Worm (Caenorhabditis elegans) whole organism, L1 larva: ENCODE data around the gene T25B9.5.
A peak's percentile ranks its signal among the peaks of the same experiment; 100 is the strongest.

ENCODE experiments used
- C04F5.9 ChIP-seq: sonication (generic microtip); optimal IDR thresholded peaks from 2 replicates; lab custom pipeline; 2016; ENCODE audit warnings: missing genetic modification characterization, missing compliant biosample characterization
- C34B4.2 ChIP-seq: sonication (generic microtip); optimal IDR thresholded peaks from 2 replicates; lab custom pipeline; 2017; ENCODE audit warnings: mild to moderate bottlenecking, missing genetic modification characterization, missing compliant biosample characterization
- Y116A8C.19 ChIP-seq: sonication (generic microtip); optimal IDR thresholded peaks from 2 replicates; lab custom pipeline; 2016; ENCODE audit warnings: missing compliant biosample characterization, missing genetic modification characterization, borderline replicate concordance
- aha-1 ChIP-seq: fragments of 150-350 bp; optimal IDR thresholded peaks from 2 replicates; lab custom pipeline; 2014; ENCODE audit warnings: missing biosample characterization, missing genetic modification characterization
- alr-1 ChIP-seq: fragments of 200-800 bp; sonication (Bioruptor generic); optimal IDR thresholded peaks from 2 replicates; lab custom pipeline; 2018; ENCODE audit warnings: borderline replicate concordance, mild to moderate bottlenecking, missing genetic modification characterization, missing compliant biosample characterization
- aly-2 ChIP-seq: fragments of 150-350 bp; optimal IDR thresholded peaks from 2 replicates; lab custom pipeline; 2014; ENCODE audit warnings: missing biosample characterization, missing genetic modification characterization
- ama-1 ChIP-seq: fragments of 150-350 bp; optimal IDR thresholded peaks from 2 replicates; lab custom pipeline; 2014
- ceh-8 ChIP-seq: fragments of 200-800 bp; sonication (Bioruptor generic); optimal IDR thresholded peaks from 2 replicates; lab custom pipeline; 2018; ENCODE audit warnings: mild to moderate bottlenecking, missing genetic modification characterization, moderate library complexity, missing compliant biosample characterization
- ceh-88 ChIP-seq: fragments of 200-800 bp; sonication (Bioruptor generic); IDR thresholded peaks from 2 replicates; pipeline ENCODE4 v1.3.6; 2022; ENCODE audit warnings: missing genetic modification characterization, missing compliant biosample characterization
- ces-1 ChIP-seq: fragments of 150-350 bp; optimal IDR thresholded peaks from 2 replicates; lab custom pipeline; 2014; ENCODE audit warnings: missing biosample characterization, missing genetic modification reagents, missing genetic modification characterization
- dpl-1 ChIP-seq, 3 experiments: fragments of 150-350 bp in 2 of 3; sonication (generic microtip) in 1 of 3; optimal IDR thresholded peaks; 2 replicates each; lab custom pipeline; 2014 to 2017; ENCODE audit warnings: missing biosample characterization in 3 of 3, missing genetic modification characterization in 3 of 3, missing genetic modification reagents in 3 of 3
- efl-1 ChIP-seq, 4 experiments: fragments of 150-350 bp; optimal IDR thresholded peaks in 3 of 4; peaks in 1 of 4; 1 replicate in 1 of 4; 2 replicates in 3 of 4; lab custom pipeline; 2014; ENCODE audit warnings: missing biosample characterization in 2 of 4, missing genetic modification characterization in 2 of 4, missing genetic modification reagents in 2 of 4
- egl-13 ChIP-seq: sonication (generic microtip); optimal IDR thresholded peaks from 2 replicates; lab custom pipeline; 2016; ENCODE audit warnings: missing genotype, missing genetic modification reagents, missing genetic modification characterization, missing compliant biosample characterization
- ets-5 ChIP-seq: fragments of 200-800 bp; sonication (Bioruptor generic); IDR thresholded peaks from 2 replicates; pipeline ENCODE4 v1.3.6; 2022; ENCODE audit warnings: missing genetic modification characterization, missing compliant biosample characterization
- fkh-10 ChIP-seq: sonication (generic microtip); optimal IDR thresholded peaks from 2 replicates; lab custom pipeline; 2017; ENCODE audit warnings: missing biosample characterization, missing genetic modification reagents, missing genetic modification characterization
- fkh-4 ChIP-seq: sonication (generic microtip); optimal IDR thresholded peaks from 2 replicates; lab custom pipeline; 2016; ENCODE audit warnings: missing compliant biosample characterization, missing genetic modification characterization, borderline replicate concordance
- fkh-8 ChIP-seq: sonication (generic microtip); optimal IDR thresholded peaks from 2 replicates; lab custom pipeline; 2016; ENCODE audit warnings: mild to moderate bottlenecking, missing genetic modification characterization, missing compliant biosample characterization
- grh-1 ChIP-seq: fragments of 200-800 bp; sonication (Bioruptor generic); IDR thresholded peaks from 2 replicates; pipeline ENCODE4 v1.3.6; 2022; ENCODE audit warnings: missing genetic modification reagents, missing genetic modification characterization, missing compliant biosample characterization
- hlh-4 ChIP-seq: sonication (generic microtip); optimal IDR thresholded peaks from 2 replicates; lab custom pipeline; 2016; ENCODE audit warnings: mild to moderate bottlenecking, missing genetic modification characterization, missing compliant biosample characterization
- jun-1 ChIP-seq: fragments of 150-350 bp; optimal IDR thresholded peaks from 2 replicates; lab custom pipeline; 2014; ENCODE audit warnings: missing biosample characterization, missing genetic modification reagents, missing genetic modification characterization
- lin-13 ChIP-seq: fragments of 150-350 bp; optimal IDR thresholded peaks from 2 replicates; lab custom pipeline; 2014; ENCODE audit warnings: missing biosample characterization, missing genetic modification reagents, missing genetic modification characterization
- lin-14 ChIP-seq: fragments of 200-800 bp; sonication (Bioruptor generic); optimal IDR thresholded peaks from 2 replicates; lab custom pipeline; 2018; ENCODE audit warnings: mild to moderate bottlenecking, missing genetic modification characterization, moderate library complexity, missing compliant biosample characterization
- lin-15B ChIP-seq: fragments of 150-350 bp; sonication (generic microtip); optimal IDR thresholded peaks from 3 replicates; lab custom pipeline; 2014; ENCODE audit warnings: missing biosample characterization, missing genetic modification characterization
- lin-35 ChIP-seq, 2 experiments: fragments of 150-350 bp; optimal IDR thresholded peaks; 2 replicates each; lab custom pipeline; 2014; ENCODE audit warnings: missing biosample characterization in 2 of 2, missing genetic modification characterization in 2 of 2, missing genetic modification reagents in 2 of 2
- lsy-2 ChIP-seq, 2 experiments: fragments of 150-350 bp; optimal IDR thresholded peaks; 2 replicates each; lab custom pipeline; 2014; ENCODE audit warnings: missing biosample characterization in 2 of 2, missing genetic modification characterization in 2 of 2
- mdl-1 ChIP-seq, 2 experiments: fragments of 150-350 bp; optimal IDR thresholded peaks; 2 replicates each; lab custom pipeline; 2014 to 2017; ENCODE audit warnings: missing biosample characterization in 2 of 2, missing genetic modification characterization in 2 of 2, inconsistent platforms in 1 of 2
- mef-2 ChIP-seq: fragments of 150-350 bp; optimal IDR thresholded peaks from 2 replicates; lab custom pipeline; 2014; ENCODE audit warnings: missing biosample characterization, missing genetic modification characterization
- nhr-11 ChIP-seq: fragments of 150-350 bp; optimal IDR thresholded peaks from 2 replicates; lab custom pipeline; 2014; ENCODE audit warnings: missing biosample characterization, missing genetic modification characterization
- nhr-28 ChIP-seq: fragments of 150-350 bp; optimal IDR thresholded peaks from 2 replicates; lab custom pipeline; 2014; ENCODE audit warnings: missing biosample characterization, missing genetic modification characterization
- nhr-76 ChIP-seq: sonication (generic microtip); optimal IDR thresholded peaks from 2 replicates; lab custom pipeline; 2017; ENCODE audit warnings: missing biosample characterization, missing genetic modification characterization
- nhr-84 ChIP-seq: sonication (generic microtip); optimal IDR thresholded peaks from 2 replicates; lab custom pipeline; 2017; ENCODE audit warnings: missing biosample characterization, missing genetic modification characterization
- nhr-85 ChIP-seq: sonication (generic microtip); peaks from one replicate; lab custom pipeline; 2016; ENCODE audit warnings: missing genetic modification characterization, inconsistent platforms, missing compliant biosample characterization
- nhr-90 ChIP-seq: sonication (generic microtip); optimal IDR thresholded peaks from 2 replicates; lab custom pipeline; 2016; ENCODE audit warnings: mild to moderate bottlenecking, missing genetic modification characterization, missing compliant biosample characterization; ENCODE audit not compliant: poor library complexity
- pag-3 ChIP-seq: sonication (generic microtip); optimal IDR thresholded peaks from 2 replicates; lab custom pipeline; 2017; ENCODE audit warnings: missing genetic modification characterization, mild to moderate bottlenecking, missing compliant biosample characterization, antibody characterized with exemption, borderline replicate concordance; ENCODE audit not compliant: insufficient read depth
- pax-3 ChIP-seq: fragments of 200-800 bp; sonication (Bioruptor generic); optimal IDR thresholded peaks from 2 replicates; lab custom pipeline; 2018; ENCODE audit warnings: mild to moderate bottlenecking, missing genetic modification characterization, moderate library complexity, missing compliant biosample characterization
- pqm-1 ChIP-seq: sonication (generic microtip); optimal IDR thresholded peaks from 3 replicates; lab custom pipeline; 2017; ENCODE audit warnings: missing biosample characterization, missing genetic modification characterization
- rnt-1 ChIP-seq: sonication (generic microtip); optimal IDR thresholded peaks from 2 replicates; lab custom pipeline; 2016; ENCODE audit warnings: mild to moderate bottlenecking, missing genetic modification characterization, moderate library complexity, missing compliant biosample characterization
- skn-1 ChIP-seq: fragments of 150-350 bp; optimal IDR thresholded peaks from 2 replicates; lab custom pipeline; 2014; ENCODE audit warnings: missing biosample characterization, missing genetic modification characterization
- snpc-4 ChIP-seq: fragments of 150-350 bp; optimal IDR thresholded peaks from 2 replicates; lab custom pipeline; 2014; ENCODE audit warnings: missing biosample characterization, missing genetic modification characterization
- sox-4 ChIP-seq: sonication (generic microtip); optimal IDR thresholded peaks from 2 replicates; lab custom pipeline; 2016; ENCODE audit warnings: missing genetic modification characterization, missing compliant biosample characterization
- sup-37 ChIP-seq: fragments of 200-800 bp; sonication (Bioruptor generic); optimal IDR thresholded peaks from 2 replicates; lab custom pipeline; 2018; ENCODE audit warnings: mild to moderate bottlenecking, missing genetic modification characterization, missing compliant biosample characterization
- swsn-7 ChIP-seq: sonication (generic microtip); optimal IDR thresholded peaks from 2 replicates; lab custom pipeline; 2016; ENCODE audit warnings: missing genetic modification characterization, missing compliant biosample characterization
- unc-130 ChIP-seq: fragments of 150-350 bp; optimal IDR thresholded peaks from 2 replicates; lab custom pipeline; 2017; ENCODE audit warnings: missing biosample characterization, missing genetic modification characterization, inconsistent platforms
- unc-30 ChIP-seq: sonication (generic microtip); optimal IDR thresholded peaks from 2 replicates; lab custom pipeline; 2017; ENCODE audit warnings: missing biosample characterization, missing genetic modification characterization
- vab-15 ChIP-seq: sonication (generic microtip); optimal IDR thresholded peaks from 2 replicates; lab custom pipeline; 2017; ENCODE audit warnings: missing genotype, mild to moderate bottlenecking, missing genetic modification characterization, missing compliant biosample characterization
- xbp-1 ChIP-seq: sonication (generic microtip); optimal IDR thresholded peaks from 2 replicates; lab custom pipeline; 2016; ENCODE audit warnings: missing genetic modification characterization, missing compliant biosample characterization
- zip-4 ChIP-seq: fragments of 200-800 bp; sonication (Bioruptor generic); optimal IDR thresholded peaks from 2 replicates; lab custom pipeline; 2018; ENCODE audit warnings: mild to moderate bottlenecking, missing genetic modification characterization, moderate library complexity, missing compliant biosample characterization
- ztf-11 ChIP-seq, 2 experiments: sonication (generic microtip); optimal IDR thresholded peaks; 2 replicates each; lab custom pipeline; 2016 to 2017; ENCODE audit warnings: missing genetic modification characterization in 2 of 2, missing biosample characterization in 1 of 2, missing compliant biosample characterization in 1 of 2

The T25B9.5 gene

ce11 chrIV:10771296-10771695 is 16.7 kb upstream of the T25B9.5 start:
- no peak for TF ChIP-seq ets-5
- no peak for TF ChIP-seq lin-13 (GFP tag; lab: Kevin White, UChicago)
- TF ChIP-seq Y116A8C.19 (tag; lab: Kevin White, UChicago) = no peak
- no peak for TF ChIP-seq jun-1 (tag; lab: Kevin White, UChicago)
- TF ChIP-seq fkh-4 (tag; lab: Kevin White, UChicago) = no peak
- no peak for TF ChIP-seq nhr-85 (tag; lab: Kevin White, UChicago)
- no peak for TF ChIP-seq nhr-84
- TF ChIP-seq unc-130 (tag; lab: Kevin White, UChicago) = no peak
- no peak for TF ChIP-seq swsn-7 (tag; lab: Kevin White, UChicago)
- no peak for TF ChIP-seq skn-1
- no peak for TF ChIP-seq sox-4 (tag; lab: Kevin White, UChicago)
- no peak for TF ChIP-seq grh-1
- TF ChIP-seq pqm-1 (tag; lab: Kevin White, UChicago) = no peak
- TF ChIP-seq xbp-1 = no peak

ce11 chrIV:10769353-10769752 is 14.8 kb upstream of the T25B9.5 start, which contains the start of gene T25B9.9:
Gene T25B9.9 (plus strand): TSS chrIV:10769653.
- no peak for TF ChIP-seq C04F5.9 (tag; lab: Kevin White, UChicago)
- no peak for TF ChIP-seq aly-2 (tag; lab: Kevin White, UChicago)
- no peak for TF ChIP-seq ces-1 (GFP tag; lab: Kevin White, UChicago)
- TF ChIP-seq lin-15B (tag; lab: Kevin White, UChicago) = no peak
- no peak for TF ChIP-seq pag-3 (tag; lab: Kevin White, UChicago)
- no peak for TF ChIP-seq ceh-88 (GFP tag; lab: Robert Waterston, UW)
- TF ChIP-seq C34B4.2 (tag; lab: Kevin White, UChicago) = no peak
- TF ChIP-seq nhr-11 (tag; lab: Kevin White, UChicago) = no peak
- TF ChIP-seq mef-2 (tag; lab: Kevin White, UChicago) = no peak
- no peak for TF ChIP-seq ztf-11 (tag; optimal IDR thresholded peaks at IDR 0.05; lab: Kevin White, UChicago)

- TF ChIP-seq C34B4.2 (tag; lab: Kevin White, UChicago) = no peak
- TF ChIP-seq ets-5 = no peak
- TF ChIP-seq nhr-76 (tag; lab: Kevin White, UChicago) = no peak
- TF ChIP-seq fkh-8 (tag; lab: Kevin White, UChicago) = no peak
- TF ChIP-seq skn-1 = no peak
- TF ChIP-seq lin-35 (GFP tag; optimal IDR thresholded peaks at IDR 0.05; lab: Kevin White, UChicago) = peak; percentile 1 to 44
- peak in 1 of 2 experiments; percentile 42 for TF ChIP-seq efl-1 (optimal IDR thresholded peaks at IDR 0.05; lab: Kevin White, UChicago)
- peak; percentile 61 to 93 for TF ChIP-seq efl-1 (GFP tag; optimal IDR thresholded peaks at IDR 0.05 in 1 of 2; lab: Kevin White, UChicago)
- peak; percentile 23 for TF ChIP-seq rnt-1 (tag; lab: Kevin White, UChicago)
- peak in 2 of 3 experiments; percentile 40 to 58 for TF ChIP-seq dpl-1 (GFP tag; optimal IDR thresholded peaks at IDR 0.05; lab: Kevin White, UChicago)
- no peak for TF ChIP-seq fkh-10 (GFP tag; lab: Kevin White, UChicago)
- TF ChIP-seq alr-1 (tag; lab: Kevin White, UChicago) = no peak
- no peak for TF ChIP-seq snpc-4 (tag; lab: Kevin White, UChicago)
- TF ChIP-seq ces-1 (GFP tag; lab: Kevin White, UChicago) = no peak
- no peak for TF ChIP-seq aha-1 (tag; lab: Kevin White, UChicago)
- TF ChIP-seq nhr-28 (tag; lab: Kevin White, UChicago) = no peak
- no peak for TF ChIP-seq ceh-8
- no peak for TF ChIP-seq ceh-88 (GFP tag; lab: Robert Waterston, UW)
- no peak for TF ChIP-seq pax-3 (tag; lab: Kevin White, UChicago)
- no peak for TF ChIP-seq mdl-1 (tag; optimal IDR thresholded peaks at IDR 0.05; lab: Kevin White, UChicago)
- no peak for TF ChIP-seq lin-13 (GFP tag; lab: Kevin White, UChicago)
- no peak for TF ChIP-seq zip-4 (GFP tag; lab: Kevin White, UChicago)
- peak; percentile 19 for TF ChIP-seq lin-14 (GFP tag; lab: Kevin White, UChicago)
- peak in 1 of 2 experiments; percentile 18 for TF ChIP-seq lsy-2 (tag; optimal IDR thresholded peaks at IDR 0.05; lab: Kevin White, UChicago)
- TF ChIP-seq vab-15 = no peak
- TF ChIP-seq pag-3 (tag; lab: Kevin White, UChicago) = no peak
- no peak for TF ChIP-seq ama-1 (lab: Kevin White, UChicago)
- TF ChIP-seq nhr-90 (tag; lab: Kevin White, UChicago) = no peak
- TF ChIP-seq hlh-4 (tag; lab: Kevin White, UChicago) = no peak
- TF ChIP-seq sup-37 = no peak
- no peak for TF ChIP-seq unc-30
- TF ChIP-seq egl-13 (tag; lab: Kevin White, UChicago) = no peak
Measured at ce11 chrIV:10768146-10768636, 13.6 kb upstream of the T25B9.5 start, which contains the start of gene T25B9.8. Gene T25B9.8 (minus strand): TSS chrIV:10768196.
